Worm (Caenorhabditis elegans): ENCODE measurements around the gene C24B5.4.

ce11 chrV:9218655-9219389, 21.7 kb upstream of the C24B5.4 start:
- TF ChIP-seq snpc-4 (GFP tag; optimal IDR thresholded peaks at IDR 0.05) = no peak
- no peak for TF ChIP-seq snpc-4 (tag; optimal IDR thresholded peaks at IDR 0.05)
- TF ChIP-seq madf-10 (tag; optimal IDR thresholded peaks at IDR 0.05) = no peak
- no peak for TF ChIP-seq C17E4.6 (GFP tag; IDR thresholded peaks at IDR 0.05)
- TF ChIP-seq ceh-79 (tag; optimal IDR thresholded peaks at IDR 0.05) = no peak
- no peak for TF ChIP-seq pha-4 (tag; optimal IDR thresholded peaks at IDR 0.05)
- no peak for TF ChIP-seq D2030.7 (GFP tag; IDR thresholded peaks at IDR 0.05)
- no peak for TF ChIP-seq hlh-26 (GFP tag; conservative IDR thresholded peaks at IDR 0.05)
- TF ChIP-seq ama-1 (optimal IDR thresholded peaks at IDR 0.05) = no peak
- no peak for TF ChIP-seq ama-1 (GFP tag; optimal IDR thresholded peaks at IDR 0.05)
- no peak for TF ChIP-seq atf-7 (tag; optimal IDR thresholded peaks at IDR 0.05)
- no peak for TF ChIP-seq die-1 (tag; optimal IDR thresholded peaks at IDR 0.05)
- TF ChIP-seq lin-26 (GFP tag; IDR thresholded peaks at IDR 0.05) = no peak
- TF ChIP-seq mcd-1 (GFP tag; IDR thresholded peaks at IDR 0.05) = no peak
- TF ChIP-seq rpc-1 (optimal IDR thresholded peaks at IDR 0.05) = no peak
- no peak for TF ChIP-seq rpc-1 (tag; optimal IDR thresholded peaks at IDR 0.05)

Measured in whole organism, young adult.